Worm (Caenorhabditis elegans) whole organism, midembryonic: ENCODE measurements around the gene str-25.

Experiments
- T22C8.4 ChIP-seq: fragments of 200-800 bp; sonication (Bioruptor generic); IDR thresholded peaks from 2 replicates; pipeline ENCODE4 v1.3.6; 2022; ENCODE audit warnings: missing genetic modification characterization, missing compliant biosample characterization
- flt-1 ChIP-seq: fragments of 200-800 bp; sonication (Bioruptor generic); IDR thresholded peaks from 2 replicates; pipeline ENCODE4 v1.3.6; 2022; ENCODE audit warnings: missing genetic modification characterization, missing compliant biosample characterization
- klf-2 ChIP-seq: fragments of 200-800 bp; sonication (Bioruptor generic); conservative IDR thresholded peaks from 2 replicates; pipeline ENCODE4 v1.3.6; 2022; ENCODE audit warnings: missing genetic modification reagents, missing genetic modification characterization, missing compliant biosample characterization
- ztf-29 ChIP-seq: fragments of 200-800 bp; sonication (Bioruptor generic); IDR thresholded peaks from 2 replicates; pipeline ENCODE4 v1.3.6; 2022; ENCODE audit warnings: missing genetic modification reagents, missing genetic modification characterization, missing compliant biosample characterization

DNA sequence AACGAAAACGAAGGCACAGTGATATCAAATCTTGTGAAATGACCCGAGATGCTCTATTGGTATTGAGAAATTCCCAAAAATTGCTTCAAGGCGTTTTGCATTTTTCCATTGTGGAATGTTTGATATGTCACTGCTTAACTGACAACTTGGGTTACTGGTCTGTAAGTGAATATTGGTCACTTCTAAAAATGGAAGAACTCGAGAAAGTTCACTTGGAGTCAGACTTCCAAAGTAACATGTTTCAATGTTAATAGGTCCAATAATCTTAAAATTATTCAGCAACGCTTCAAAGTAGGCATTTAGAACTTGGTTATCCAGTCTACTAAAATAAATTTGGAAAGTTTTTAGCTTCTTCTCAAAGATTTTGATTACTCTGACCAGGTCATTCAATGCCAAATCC lies 17.2 kb downstream of the str-25 start, which contains the start of gene fbxa-144:
- TF ChIP-seq T22C8.4 (no peak), flt-1 (no peak), ztf-29 (GFP tag; lab: Robert Waterston, UW) (no peak), klf-2 (GFP tag; lab: Robert Waterston, UW) (no peak)
